Worm (Caenorhabditis elegans) whole organism, L3 larva: ENCODE results near the gene rnh-1.1.

Experiments
- ceh-82 ChIP-seq: fragments of 150-350 bp; optimal IDR thresholded peaks from 2 replicates; lab custom pipeline; 2014; ENCODE audit warnings: missing biosample characterization, missing genetic modification characterization
- elt-2 ChIP-seq: sonication (generic microtip); optimal IDR thresholded peaks from 2 replicates; lab custom pipeline; 2016; ENCODE audit warnings: missing genetic modification reagents, mild to moderate bottlenecking, missing genetic modification characterization, missing compliant biosample characterization
- elt-3 ChIP-seq, 3 experiments: fragments of 150-350 bp in 1 of 3; sonication (generic microtip) in 2 of 3; optimal IDR thresholded peaks; 2 replicates in 2 of 3; 4 replicates in 1 of 3; lab custom pipeline; 2014 to 2017; ENCODE audit warnings: missing biosample characterization in 3 of 3, missing genetic modification characterization in 3 of 3
- lin-15B ChIP-seq: fragments of 150-350 bp; optimal IDR thresholded peaks from 2 replicates; lab custom pipeline; 2014; ENCODE audit warnings: missing biosample characterization, missing genetic modification characterization
- lin-39 ChIP-seq: fragments of 150-350 bp; optimal IDR thresholded peaks from 2 replicates; lab custom pipeline; 2018; ENCODE audit warnings: missing biosample characterization, missing genetic modification reagents, missing genetic modification characterization
- nhr-28 ChIP-seq: fragments of 150-350 bp; optimal IDR thresholded peaks from 2 replicates; lab custom pipeline; 2014; ENCODE audit warnings: missing biosample characterization, missing genetic modification characterization
- pqm-1 ChIP-seq: fragments of 150-350 bp; optimal IDR thresholded peaks from 2 replicates; lab custom pipeline; 2017; ENCODE audit warnings: missing biosample characterization, missing genetic modification characterization, inconsistent platforms
- sea-2 ChIP-seq: fragments of 150-350 bp; sonication (generic microtip); optimal IDR thresholded peaks from 4 replicates; lab custom pipeline; 2014; ENCODE audit warnings: missing biosample characterization, missing genetic modification reagents, missing genetic modification characterization
- tbx-2 ChIP-seq: sonication (generic microtip); optimal IDR thresholded peaks from 2 replicates; lab custom pipeline; 2016; ENCODE audit warnings: mild to moderate bottlenecking, missing genetic modification characterization, missing compliant biosample characterization
- unc-62 ChIP-seq: fragments of 150-350 bp; sonication (generic microtip); optimal IDR thresholded peaks from 4 replicates; lab custom pipeline; 2014; ENCODE audit warnings: missing biosample characterization, missing genetic modification reagents, missing genetic modification characterization

- TF ChIP-seq tbx-2 (no peak), sea-2 (GFP tag; lab: Kevin White, UChicago) (no peak), nhr-28 (tag; lab: Kevin White, UChicago) (no peak), unc-62 (GFP tag; lab: Kevin White, UChicago) (no peak), pqm-1 (tag; lab: Kevin White, UChicago) (no peak), lin-15B (tag; lab: Kevin White, UChicago) (no peak), elt-3 (tag; optimal IDR thresholded peaks at IDR 0.05; lab: Kevin White, UChicago) (no peak), elt-2 (tag; lab: Kevin White, UChicago) (no peak), lin-39 (tag; lab: Kevin White, UChicago) (no peak), ceh-82 (tag; lab: Kevin White, UChicago) (no peak)
Measured at ce11 chrII:7530944-7531343, 5.4 kb downstream of the rnh-1.1 start, which contains the start of gene wrt-1.
